Fruit fly (Drosophila melanogaster) whole organism, embryonic: Measurements from ENCODE around the gene ssp3.
A peak's percentile ranks its signal among the peaks of the same experiment; 100 is the strongest.

Experiments used
- B-H1 ChIP-seq: fragments of 200-800 bp; sonication (Bioruptor generic); IDR thresholded peaks from 3 replicates; pipeline ENCODE4 v1.3.6; 2022; ENCODE audit warnings: missing biosample characterization, missing genetic modification characterization
- CG12942 ChIP-seq: fragments of 200-800 bp; sonication (Bioruptor generic); optimal IDR thresholded peaks from 3 replicates; lab custom pipeline; 2016; ENCODE audit warnings: missing biosample characterization, missing genetic modification characterization
- CG13894 ChIP-seq: fragments of 200-800 bp; sonication (Bioruptor generic); optimal IDR thresholded peaks from 3 replicates; lab custom pipeline; 2018; ENCODE audit warnings: missing biosample characterization, mild to moderate bottlenecking, missing genetic modification characterization, moderate library complexity
- CG14050 ChIP-seq: fragments of 200-800 bp; sonication (Bioruptor generic); IDR thresholded peaks from 3 replicates; pipeline ENCODE4 v1.3.6; 2022; ENCODE audit warnings: missing biosample characterization, missing genetic modification characterization
- CG14441 ChIP-seq: fragments of 200-800 bp; sonication (Bioruptor generic); IDR thresholded peaks from 2 replicates; pipeline ENCODE4 v1.3.6; 2022; ENCODE audit warnings: missing biosample characterization, missing genetic modification characterization
- CG17912 ChIP-seq: fragments of 200-800 bp; sonication (Bioruptor generic); optimal IDR thresholded peaks from 2 replicates; lab custom pipeline; 2018; ENCODE audit warnings: missing biosample characterization, mild to moderate bottlenecking, missing genetic modification characterization
- CG2889 ChIP-seq: fragments of 200-800 bp; sonication (Bioruptor generic); IDR thresholded peaks from 3 replicates; pipeline ENCODE4 v1.3.6; 2022; ENCODE audit warnings: missing biosample characterization, missing genetic modification characterization
- CG31365 ChIP-seq: fragments of 200-800 bp; sonication (Bioruptor generic); optimal IDR thresholded peaks from 2 replicates; lab custom pipeline; 2018; ENCODE audit warnings: missing biosample characterization, mild to moderate bottlenecking, missing genetic modification characterization
- CG34376 ChIP-seq: fragments of 200-800 bp; sonication (Bioruptor generic); optimal IDR thresholded peaks from 2 replicates; lab custom pipeline; 2018; ENCODE audit warnings: missing biosample characterization, mild to moderate bottlenecking, missing genetic modification characterization
- CG4282 ChIP-seq: fragments of 200-800 bp; sonication (Bioruptor generic); optimal IDR thresholded peaks from 2 replicates; lab custom pipeline; 2016; ENCODE audit warnings: missing biosample characterization, missing genetic modification characterization
- CG4854 ChIP-seq: fragments of 200-800 bp; sonication (Bioruptor generic); optimal IDR thresholded peaks from 2 replicates; lab custom pipeline; 2016; ENCODE audit warnings: missing biosample characterization, missing genetic modification characterization, inconsistent platforms
- CG5953 ChIP-seq: fragments of 200-800 bp; sonication (Bioruptor generic); IDR thresholded peaks from 2 replicates; pipeline ENCODE4 v1.3.6; 2022; ENCODE audit warnings: missing biosample characterization, missing genetic modification characterization
- CG6654 ChIP-seq: fragments of 200-800 bp; sonication (Bioruptor generic); optimal IDR thresholded peaks from 2 replicates; lab custom pipeline; 2017; ENCODE audit warnings: missing biosample characterization, mild to moderate bottlenecking, missing genetic modification characterization
- CG7357 ChIP-seq: fragments of 200-800 bp; sonication (Bioruptor generic); IDR thresholded peaks from 3 replicates; pipeline ENCODE4 v1.3.6; 2022; ENCODE audit warnings: missing biosample characterization, missing genetic modification characterization
- CG7786 ChIP-seq: fragments of 200-800 bp; sonication (Bioruptor generic); optimal IDR thresholded peaks from 2 replicates; lab custom pipeline; 2016; ENCODE audit warnings: missing biosample characterization, missing genetic modification characterization
- CG8388 ChIP-seq: fragments of 200-800 bp; sonication (Bioruptor generic); optimal IDR thresholded peaks from 2 replicates; lab custom pipeline; 2019; ENCODE audit warnings: missing biosample characterization, mild to moderate bottlenecking, missing genetic modification characterization, moderate library complexity
- CG8478 ChIP-seq: fragments of >200 bp; optimal IDR thresholded peaks from 2 replicates; lab custom pipeline; 2018
- CG8765 ChIP-seq: fragments of 200-800 bp; sonication (Bioruptor generic); IDR thresholded peaks from 2 replicates; pipeline ENCODE4 v1.3.6; 2022; ENCODE audit warnings: missing biosample characterization, missing genetic modification characterization
- CG9609 ChIP-seq: fragments of 200-800 bp; sonication (Bioruptor generic); optimal IDR thresholded peaks from 3 replicates; lab custom pipeline; 2016; ENCODE audit warnings: missing biosample characterization, missing genetic modification characterization
- CG9797 ChIP-seq: fragments of 200-800 bp; sonication (Bioruptor generic); optimal IDR thresholded peaks from 3 replicates; lab custom pipeline; 2018; ENCODE audit warnings: missing biosample characterization, mild to moderate bottlenecking, missing genetic modification characterization
- CG9876 ChIP-seq: fragments of 200-800 bp; sonication (Bioruptor generic); optimal IDR thresholded peaks from 2 replicates; lab custom pipeline; 2016; ENCODE audit warnings: missing biosample characterization, missing genetic modification characterization
- D19A ChIP-seq: fragments of 200-800 bp; optimal IDR thresholded peaks from 3 replicates; lab custom pipeline; 2019; ENCODE audit warnings: missing biosample characterization, mild to moderate bottlenecking, missing genetic modification characterization, moderate library complexity
- Dek ChIP-seq: fragments of 200-800 bp; sonication (Bioruptor generic); optimal IDR thresholded peaks from 3 replicates; lab custom pipeline; 2019; ENCODE audit warnings: missing biosample characterization, mild to moderate bottlenecking, missing genetic modification characterization, moderate library complexity
- Dll ChIP-seq: fragments of 200-800 bp; sonication (Bioruptor generic); IDR thresholded peaks from 4 replicates; pipeline ENCODE4 v1.3.6; 2022; ENCODE audit warnings: missing biosample characterization, missing genetic modification characterization; ENCODE audit not compliant: partially characterized antibody
- Doc2 ChIP-seq: fragments of 200-800 bp; sonication (Bioruptor generic); IDR thresholded peaks from 2 replicates; pipeline ENCODE4 v1.3.6; 2022; ENCODE audit warnings: missing biosample characterization, missing genetic modification characterization
- ERR ChIP-seq: fragments of 200-800 bp; sonication (Bioruptor generic); optimal IDR thresholded peaks from 2 replicates; lab custom pipeline; 2016; ENCODE audit warnings: missing biosample characterization, missing genetic modification characterization
- Fer1 ChIP-seq: fragments of 200-800 bp; sonication (Bioruptor generic); optimal IDR thresholded peaks from 2 replicates; lab custom pipeline; 2017; ENCODE audit warnings: missing biosample characterization, mild to moderate bottlenecking, missing genetic modification characterization
- Gug ChIP-seq: fragments of 200-800 bp; sonication (Bioruptor generic); IDR thresholded peaks from 4 replicates; pipeline ENCODE4 v1.3.6; 2022; ENCODE audit warnings: missing biosample characterization, missing genetic modification characterization
- HLH3B ChIP-seq: fragments of 200-800 bp; sonication (Bioruptor generic); IDR thresholded peaks from 2 replicates; pipeline ENCODE4 v1.3.6; 2022; ENCODE audit warnings: missing biosample characterization, missing genetic modification characterization
- Mes4 ChIP-seq: fragments of 200-800 bp; sonication (Bioruptor generic); optimal IDR thresholded peaks from 2 replicates; lab custom pipeline; 2016; ENCODE audit warnings: missing biosample characterization, missing genetic modification characterization
- Sox100B ChIP-seq: fragments of 200-800 bp; sonication (Bioruptor generic); optimal IDR thresholded peaks from 3 replicates; lab custom pipeline; 2018; ENCODE audit warnings: missing biosample characterization, mild to moderate bottlenecking, missing genetic modification characterization
- Stat92E ChIP-seq, 3 experiments: fragments of >200 bp in 2 of 3; fragments of 200-800 bp in 1 of 3; sonication (Bioruptor generic) in 1 of 3; optimal IDR thresholded peaks; 2 replicates each; lab custom pipeline; 2017 to 2019; ENCODE audit warnings: missing biosample characterization in 3 of 3, missing genetic modification characterization in 3 of 3, mild to moderate bottlenecking in 1 of 3, moderate library complexity in 1 of 3
- ac ChIP-seq: fragments of 200-800 bp; sonication (Bioruptor generic); optimal IDR thresholded peaks from 3 replicates; lab custom pipeline; 2017; ENCODE audit warnings: missing biosample characterization, mild to moderate bottlenecking, missing genetic modification characterization
- corto ChIP-seq: fragments of 200-800 bp; sonication (Bioruptor generic); optimal IDR thresholded peaks from 2 replicates; lab custom pipeline; 2016; ENCODE audit warnings: missing biosample characterization, mild to moderate bottlenecking, missing genetic modification characterization, moderate library complexity
- crol ChIP-seq: fragments of 200-800 bp; sonication (Bioruptor generic); IDR thresholded peaks from 2 replicates; pipeline ENCODE4 v1.3.6; 2022; ENCODE audit warnings: missing biosample characterization, missing genetic modification characterization
- dimm ChIP-seq: fragments of 200-800 bp; sonication (Bioruptor generic); IDR thresholded peaks from 2 replicates; pipeline ENCODE4 v1.3.6; 2022; ENCODE audit warnings: missing biosample characterization, missing genetic modification characterization
- exex ChIP-seq: fragments of 200-800 bp; sonication (Bioruptor generic); optimal IDR thresholded peaks from 4 replicates; lab custom pipeline; 2018; ENCODE audit warnings: missing biosample characterization, mild to moderate bottlenecking, missing genetic modification characterization, moderate library complexity
- fd96Cb ChIP-seq: fragments of 200-800 bp; sonication (Bioruptor generic); optimal IDR thresholded peaks from 2 replicates; lab custom pipeline; 2018; ENCODE audit warnings: missing biosample characterization, mild to moderate bottlenecking, missing genetic modification characterization, moderate library complexity
- gcm ChIP-seq: fragments of 200-800 bp; sonication (Bioruptor generic); optimal IDR thresholded peaks from 2 replicates; lab custom pipeline; 2019; ENCODE audit warnings: missing biosample characterization, mild to moderate bottlenecking, missing genetic modification characterization, moderate library complexity
- gt ChIP-seq: fragments of 200-800 bp; sonication (Bioruptor generic); IDR thresholded peaks from 2 replicates; pipeline ENCODE4 v1.3.6; 2022; ENCODE audit warnings: missing biosample characterization, missing genetic modification characterization
- h ChIP-seq: fragments of >200 bp; optimal IDR thresholded peaks from 2 replicates; lab custom pipeline; 2017
- hth ChIP-seq: fragments of >200 bp; optimal IDR thresholded peaks from 2 replicates; lab custom pipeline; 2017; ENCODE audit warnings: inconsistent platforms
- jigr1 ChIP-seq: fragments of 200-800 bp; sonication (Bioruptor generic); IDR thresholded peaks from 3 replicates; pipeline ENCODE4 v1.3.6; 2022; ENCODE audit warnings: missing biosample characterization, missing genetic modification characterization
- jumu ChIP-seq: fragments of 200-800 bp; sonication (Bioruptor generic); optimal IDR thresholded peaks from 3 replicates; lab custom pipeline; 2016; ENCODE audit warnings: missing biosample characterization, missing genetic modification characterization
- odd ChIP-seq: fragments of 200-800 bp; sonication (Bioruptor generic); optimal IDR thresholded peaks from 2 replicates; lab custom pipeline; 2017; ENCODE audit warnings: missing biosample characterization, mild to moderate bottlenecking, missing genetic modification characterization
- pita ChIP-seq: fragments of 200-800 bp; sonication (Bioruptor generic); optimal IDR thresholded peaks from 2 replicates; lab custom pipeline; 2017; ENCODE audit warnings: missing biosample characterization, mild to moderate bottlenecking, missing genetic modification characterization
- rib ChIP-seq: fragments of 200-800 bp; sonication (Bioruptor generic); IDR thresholded peaks from 2 replicates; pipeline ENCODE4 v1.3.6; 2022; ENCODE audit warnings: missing biosample characterization, missing genetic modification characterization
- row ChIP-seq: fragments of 200-800 bp; sonication (Bioruptor generic); IDR thresholded peaks from 3 replicates; pipeline ENCODE4 v1.3.6; 2022; ENCODE audit warnings: missing biosample characterization, missing genetic modification characterization
- scrt ChIP-seq: fragments of 200-800 bp; sonication (Bioruptor generic); optimal IDR thresholded peaks from 2 replicates; lab custom pipeline; 2018; ENCODE audit warnings: missing biosample characterization, mild to moderate bottlenecking, missing genetic modification characterization, moderate library complexity
- sima ChIP-seq: fragments of 200-800 bp; sonication (Bioruptor generic); optimal IDR thresholded peaks from 2 replicates; lab custom pipeline; 2016; ENCODE audit warnings: missing biosample characterization, missing genetic modification characterization
- sisA ChIP-seq: fragments of 200-800 bp; sonication (Bioruptor generic); IDR thresholded peaks from 2 replicates; pipeline ENCODE4 v1.3.6; 2022; ENCODE audit warnings: missing biosample characterization, missing genetic modification characterization
- tin ChIP-seq: fragments of 200-800 bp; sonication (Bioruptor generic); optimal IDR thresholded peaks from 3 replicates; lab custom pipeline; 2016; ENCODE audit warnings: missing biosample characterization, missing genetic modification characterization
- vvl ChIP-seq: fragments of 200-800 bp; sonication (Bioruptor generic); IDR thresholded peaks from 2 replicates; pipeline ENCODE4 v1.3.6; 2022; ENCODE audit warnings: missing biosample characterization, missing genetic modification characterization

Gene ssp3

DNA sequence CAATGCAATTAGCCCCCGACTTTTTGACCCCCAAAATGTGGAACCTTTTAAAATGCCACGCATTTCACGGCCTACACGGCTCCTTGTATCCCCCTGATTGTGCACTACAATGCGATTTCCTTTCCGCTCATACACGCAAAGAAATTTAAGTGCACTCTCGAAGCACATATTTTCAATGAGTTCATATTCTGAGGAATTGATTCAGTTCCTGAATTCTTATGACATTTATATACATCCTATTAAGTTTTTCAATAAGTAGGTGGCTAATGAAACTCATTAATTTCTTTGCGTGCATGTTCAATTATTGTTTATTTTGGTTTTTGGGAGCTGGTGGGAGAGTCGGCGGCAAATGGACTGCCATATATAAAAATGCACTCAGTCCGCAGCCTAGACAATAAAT lies 44.5 kb downstream of the ssp3 start (continued):
- TF ChIP-seq CG7357 (peak; percentile 29; the same call in 1 of the 3 replicates), vvl (GFP tag; lab: Robert Waterston, UW) (peak; percentile 84), CG14441 (no peak), Dek (tag; lab: Kevin White, UChicago) (no peak), sisA (GFP tag; lab: Robert Waterston, UW) (peak; percentile 70), CG17912 (GFP tag; lab: Kevin White, UChicago) (no peak), Mes4 (peak; percentile 71), hth (lab: Kevin White, UChicago) (no peak), CG9797 (GFP tag; lab: Kevin White, UChicago) (no peak), crol (GFP tag; lab: Robert Waterston, UW) (no peak), pita (GFP tag; lab: Kevin White, UChicago) (no peak), Fer1 (GFP tag; lab: Kevin White, UChicago) (no peak), h (lab: Kevin White, UChicago) (no peak), HLH3B (peak; percentile 47; the same call in 1 of the 2 replicates), corto (GFP tag; lab: Kevin White, UChicago) (no peak), Sox100B (GFP tag; lab: Kevin White, UChicago) (peak; percentile 41), CG8765 (GFP tag; lab: Robert Waterston, UW) (no peak), CG2889 (GFP tag; lab: Robert Waterston, UW) (no peak), CG6654 (GFP tag; lab: Kevin White, UChicago) (peak; percentile 52), gcm (peak; percentile 62), row (GFP tag; lab: Robert Waterston, UW) (peak; percentile 66), CG9609 (GFP tag; lab: Kevin White, UChicago) (peak; percentile 55), CG4282 (GFP tag; lab: Kevin White, UChicago) (no peak), tin (peak; percentile 61), Stat92E (GFP tag; optimal IDR thresholded peaks at IDR 0.05; lab: Kevin White, UChicago) (peak in 1 of 3 experiments; percentile 42), jigr1 (GFP tag; lab: Robert Waterston, UW) (no peak), ac (no peak), jumu (GFP tag; lab: Kevin White, UChicago) (peak; percentile 72), CG14050 (GFP tag; lab: Robert Waterston, UW) (no peak), exex (tag; lab: Kevin White, UChicago) (no peak), Doc2 (GFP tag; lab: Robert Waterston, UW) (no peak), scrt (GFP tag; lab: Kevin White, UChicago) (no peak), gt (no peak), D19A (tag; lab: Kevin White, UChicago) (peak; percentile 50), rib (GFP tag; lab: Robert Waterston, UW) (no peak), B-H1 (GFP tag; lab: Robert Waterston, UW) (peak; percentile 18; the same call in 2 of the 3 replicates), ERR (GFP tag; lab: Kevin White, UChicago) (peak; percentile 28), odd (GFP tag; lab: Kevin White, UChicago) (no peak), sima (no peak), CG12942 (peak; percentile 53), fd96Cb (tag; lab: Kevin White, UChicago) (peak; percentile 82), CG9876 (no peak), CG34376 (no peak), dimm (GFP tag; lab: Robert Waterston, UW) (no peak), CG8478 (lab: Kevin White, UChicago) (no peak), CG13894 (tag; lab: Kevin White, UChicago) (no peak), CG4854 (no peak), CG5953 (GFP tag; lab: Robert Waterston, UW) (0 out of 2 replicates have a peak, but pooled peaks have one; percentile 29), CG7786 (peak; percentile 42), CG8388 (GFP tag; lab: Kevin White, UChicago) (peak; percentile 82), Dll (no peak), CG31365 (tag; lab: Kevin White, UChicago) (no peak), Gug (GFP tag; lab: Robert Waterston, UW) (peak; percentile 59; the same call in 2 of the 4 replicates)
